Worm (Caenorhabditis elegans) whole organism, L2 larva: Measurements from ENCODE around the gene trk-1.

Source experiments
- ZK546.5 ChIP-seq: sonication (generic microtip); optimal IDR thresholded peaks from 2 replicates; lab custom pipeline; 2017; ENCODE audit warnings: missing biosample characterization, missing genetic modification characterization
- aly-2 ChIP-seq: fragments of 150-350 bp; optimal IDR thresholded peaks from 2 replicates; lab custom pipeline; 2014; ENCODE audit warnings: missing biosample characterization, missing genetic modification characterization
- blmp-1 ChIP-seq: sonication (generic microtip); optimal IDR thresholded peaks from 2 replicates; lab custom pipeline; 2017; ENCODE audit warnings: missing genetic modification characterization, mild to moderate bottlenecking, missing compliant biosample characterization, antibody characterized with exemption, moderate library complexity; ENCODE audit not compliant: insufficient read depth
- ceh-16 ChIP-seq: fragments of 150-350 bp; optimal IDR thresholded peaks from 2 replicates; lab custom pipeline; 2014; ENCODE audit warnings: missing biosample characterization, missing genetic modification characterization
- ceh-82 ChIP-seq: fragments of 150-350 bp; optimal IDR thresholded peaks from 2 replicates; lab custom pipeline; 2014; ENCODE audit warnings: missing biosample characterization, missing genetic modification characterization
- elt-3 ChIP-seq: sonication (generic microtip); optimal IDR thresholded peaks from 2 replicates; lab custom pipeline; 2017; ENCODE audit warnings: missing biosample characterization, missing genetic modification characterization
- fos-1 ChIP-seq: fragments of 150-350 bp; optimal IDR thresholded peaks from 2 replicates; lab custom pipeline; 2014; ENCODE audit warnings: missing biosample characterization, missing genetic modification characterization
- nhr-10 ChIP-seq: sonication (generic microtip); optimal IDR thresholded peaks from 2 replicates; lab custom pipeline; 2017; ENCODE audit warnings: missing biosample characterization, missing genetic modification characterization
- nhr-77 ChIP-seq: fragments of 150-350 bp; optimal IDR thresholded peaks from 2 replicates; lab custom pipeline; 2014; ENCODE audit warnings: missing biosample characterization, missing genetic modification characterization
- skn-1 ChIP-seq: sonication (generic microtip); optimal IDR thresholded peaks from 2 replicates; lab custom pipeline; 2017; ENCODE audit warnings: missing biosample characterization, missing genetic modification characterization
- unc-62 ChIP-seq: fragments of 150-350 bp; optimal IDR thresholded peaks from 2 replicates; lab custom pipeline; 2014; ENCODE audit warnings: missing biosample characterization, missing genetic modification reagents, missing genetic modification characterization

ce11 chrX:8980676-8981075 is 29.9 kb upstream of the trk-1 start, which contains the start of gene nmur-1:
- no peak for TF ChIP-seq ZK546.5 (tag; lab: Kevin White, UChicago)
- no peak for TF ChIP-seq skn-1 (tag; lab: Kevin White, UChicago)
- TF ChIP-seq elt-3 (tag; lab: Kevin White, UChicago), result no peak
- TF ChIP-seq ceh-82, result no peak
- no peak for TF ChIP-seq fos-1 (tag; lab: Kevin White, UChicago)
- TF ChIP-seq ceh-16, result no peak
- TF ChIP-seq unc-62, result no peak
- TF ChIP-seq blmp-1, result no peak
- no peak for TF ChIP-seq aly-2 (tag; lab: Kevin White, UChicago)
- no peak for TF ChIP-seq nhr-10 (tag; lab: Kevin White, UChicago)
- TF ChIP-seq nhr-77 (tag; lab: Kevin White, UChicago), result no peak
